Worm (Caenorhabditis elegans) whole organism, L4 larva: Measurements from ENCODE around the gene H14E04.3.

Source experiments
- F10B5.3 ChIP-seq: sonication (generic microtip); optimal IDR thresholded peaks from 2 replicates; lab custom pipeline; 2016; ENCODE audit warnings: mild to moderate bottlenecking, missing genetic modification characterization, missing compliant biosample characterization
- ceh-62 ChIP-seq: sonication (generic microtip); optimal IDR thresholded peaks from 2 replicates; lab custom pipeline; 2017; ENCODE audit warnings: missing biosample characterization, missing genetic modification characterization
- duxl-1 ChIP-seq: sonication (generic microtip); optimal IDR thresholded peaks from 2 replicates; lab custom pipeline; 2016; ENCODE audit warnings: mild to moderate bottlenecking, missing genetic modification characterization, moderate library complexity, missing compliant biosample characterization; ENCODE audit not compliant: poor library complexity
- gei-8 ChIP-seq: fragments of 200-800 bp; sonication (Bioruptor generic); optimal IDR thresholded peaks from 2 replicates; lab custom pipeline; 2018; ENCODE audit warnings: mild to moderate bottlenecking, missing genetic modification characterization, missing compliant biosample characterization
- lin-13 ChIP-seq: fragments of 150-350 bp; optimal IDR thresholded peaks from 2 replicates; lab custom pipeline; 2014; ENCODE audit warnings: missing biosample characterization, missing genetic modification reagents, missing genetic modification characterization
- lin-38 ChIP-seq: fragments of 200-800 bp; sonication (Bioruptor generic); IDR thresholded peaks from 2 replicates; pipeline ENCODE4 v1.3.6; 2022; ENCODE audit warnings: missing genetic modification reagents, missing genetic modification characterization, missing compliant biosample characterization
- mdl-1 ChIP-seq, 2 experiments: fragments of 150-350 bp in 1 of 2; sonication (generic microtip) in 1 of 2; optimal IDR thresholded peaks; 2 replicates each; lab custom pipeline; 2014 to 2017; ENCODE audit warnings: missing biosample characterization in 2 of 2, missing genetic modification characterization in 2 of 2
- mdt-29 ChIP-seq: fragments of 200-800 bp; sonication (Bioruptor generic); IDR thresholded peaks from 2 replicates; pipeline ENCODE4 v1.3.6; 2022; ENCODE audit warnings: missing genetic modification reagents, missing genetic modification characterization, missing compliant biosample characterization
- mes-2 ChIP-seq: sonication (generic microtip); optimal IDR thresholded peaks from 2 replicates; lab custom pipeline; 2016; ENCODE audit warnings: missing genotype, mild to moderate bottlenecking, missing genetic modification characterization, missing compliant biosample characterization; ENCODE audit not compliant: poor library complexity, severe bottlenecking
- mxl-2 ChIP-seq: fragments of 200-800 bp; sonication (Bioruptor generic); conservative IDR thresholded peaks from 2 replicates; pipeline ENCODE4 v1.3.6; 2022; ENCODE audit warnings: missing genetic modification reagents, missing genetic modification characterization, missing compliant biosample characterization
- nhr-25 ChIP-seq: sonication (generic microtip); optimal IDR thresholded peaks from 2 replicates; lab custom pipeline; 2017; ENCODE audit warnings: missing genetic modification characterization, mild to moderate bottlenecking, missing compliant biosample characterization, antibody characterized with exemption, moderate library complexity, borderline replicate concordance; ENCODE audit not compliant: insufficient read depth
- spr-1 ChIP-seq: sonication (generic microtip); optimal IDR thresholded peaks from 2 replicates; lab custom pipeline; 2016; ENCODE audit warnings: mild to moderate bottlenecking, missing genetic modification characterization, missing compliant biosample characterization
- tra-1 ChIP-seq: fragments of 200-800 bp; sonication (Bioruptor generic); IDR thresholded peaks from 2 replicates; pipeline ENCODE4 v1.3.6; 2022; ENCODE audit warnings: missing genetic modification reagents, missing genetic modification characterization, missing compliant biosample characterization

The H14E04.3 gene

ce11 chrIII:2343273-2343672, 43.1 kb downstream of the H14E04.3 start, which contains the start of gene phf-5:
TSS of gene phf-5 (plus strand) at chrIII:2343573.
- TF ChIP-seq F10B5.3 (tag; lab: Kevin White, UChicago), result no peak
- no peak for TF ChIP-seq lin-13
- no peak for TF ChIP-seq nhr-25 (tag; lab: Kevin White, UChicago)
- TF ChIP-seq duxl-1 (tag; lab: Kevin White, UChicago), result no peak
- TF ChIP-seq gei-8 (GFP tag; lab: Kevin White, UChicago), result no peak
- no peak for TF ChIP-seq lin-38
- no peak for TF ChIP-seq mdt-29 (GFP tag; lab: Robert Waterston, UW)
- no peak for TF ChIP-seq mes-2 (tag; lab: Kevin White, UChicago)
- TF ChIP-seq tra-1, result no peak
- no peak for TF ChIP-seq mxl-2 (GFP tag; lab: Robert Waterston, UW)
- TF ChIP-seq mdl-1 (tag; optimal IDR thresholded peaks at IDR 0.05; lab: Kevin White, UChicago), result no peak
- TF ChIP-seq ceh-62 (tag; lab: Kevin White, UChicago), result no peak
- TF ChIP-seq spr-1 (tag; lab: Kevin White, UChicago), result no peak
